Worm (Caenorhabditis elegans) whole organism, L1 larva: ENCODE data around the gene T24E12.10.

ENCODE experiments used
- egl-27 ChIP-seq, 2 experiments: fragments of 150-350 bp in 1 of 2; sonication (generic microtip); optimal IDR thresholded peaks; 3 replicates each; lab custom pipeline; 2017 to 2018; ENCODE audit warnings: missing biosample characterization in 2 of 2, missing genetic modification characterization in 2 of 2, missing genetic modification reagents in 2 of 2
- hlh-4 ChIP-seq: sonication (generic microtip); optimal IDR thresholded peaks from 2 replicates; lab custom pipeline; 2016; ENCODE audit warnings: mild to moderate bottlenecking, missing genetic modification characterization, missing compliant biosample characterization
- lin-39 ChIP-seq: fragments of 150-350 bp; optimal IDR thresholded peaks from 2 replicates; lab custom pipeline; 2014; ENCODE audit warnings: missing biosample characterization, missing genetic modification reagents, missing genetic modification characterization
- mep-1 ChIP-seq: fragments of 150-350 bp; optimal IDR thresholded peaks from 2 replicates; lab custom pipeline; 2014; ENCODE audit warnings: missing biosample characterization, missing genetic modification characterization
- nhr-12 ChIP-seq: sonication (generic microtip); optimal IDR thresholded peaks from 2 replicates; lab custom pipeline; 2017; ENCODE audit warnings: missing biosample characterization, missing genetic modification characterization
- nhr-71 ChIP-seq: sonication (generic microtip); optimal IDR thresholded peaks from 2 replicates; lab custom pipeline; 2016; ENCODE audit warnings: mild to moderate bottlenecking, missing genetic modification characterization, moderate library complexity, missing compliant biosample characterization
- rnt-1 ChIP-seq: sonication (generic microtip); optimal IDR thresholded peaks from 2 replicates; lab custom pipeline; 2016; ENCODE audit warnings: mild to moderate bottlenecking, missing genetic modification characterization, moderate library complexity, missing compliant biosample characterization
- snpc-4 ChIP-seq: fragments of 150-350 bp; optimal IDR thresholded peaks from 2 replicates; lab custom pipeline; 2014; ENCODE audit warnings: missing biosample characterization, missing genetic modification characterization
- sup-37 ChIP-seq: fragments of 200-800 bp; sonication (Bioruptor generic); optimal IDR thresholded peaks from 2 replicates; lab custom pipeline; 2018; ENCODE audit warnings: mild to moderate bottlenecking, missing genetic modification characterization, missing compliant biosample characterization
- tbx-2 ChIP-seq: sonication (generic microtip); optimal IDR thresholded peaks from 2 replicates; lab custom pipeline; 2016; ENCODE audit warnings: missing genetic modification characterization, missing compliant biosample characterization
- unc-86 ChIP-seq: sonication (generic microtip); optimal IDR thresholded peaks from 2 replicates; lab custom pipeline; 2016; ENCODE audit warnings: missing genetic modification characterization, missing compliant biosample characterization

DNA sequence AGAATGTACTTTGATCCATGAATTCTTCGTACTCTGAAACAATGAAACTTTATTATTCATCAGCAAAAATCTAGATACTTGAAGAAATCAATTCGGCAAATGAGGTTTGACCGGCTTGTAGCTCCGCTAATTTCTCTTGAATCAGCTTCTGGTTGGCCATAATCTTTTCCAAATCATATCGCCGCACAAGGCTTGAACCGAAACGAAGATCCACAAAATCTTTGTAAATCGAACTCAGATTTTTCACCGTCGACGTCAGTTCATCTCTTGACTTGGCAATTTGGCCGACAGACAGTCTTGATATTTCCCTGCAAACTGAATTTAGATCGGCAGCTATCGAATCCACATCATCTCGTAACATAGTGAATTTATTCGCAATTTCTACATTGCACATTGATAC, 32.5 kb upstream of the T24E12.10 start:
- TF ChIP-seq nhr-71 (tag; lab: Kevin White, UChicago): no peak
- no peak for TF ChIP-seq tbx-2 (tag; lab: Kevin White, UChicago)
- no peak for TF ChIP-seq egl-27 (tag; optimal IDR thresholded peaks at IDR 0.05; lab: Kevin White, UChicago)
- no peak for TF ChIP-seq hlh-4 (tag; lab: Kevin White, UChicago)
- TF ChIP-seq rnt-1: no peak
- TF ChIP-seq lin-39 (tag; lab: Kevin White, UChicago): no peak
- no peak for TF ChIP-seq nhr-12 (tag; lab: Kevin White, UChicago)
- TF ChIP-seq unc-86: no peak
- no peak for TF ChIP-seq mep-1 (tag; lab: Kevin White, UChicago)
- no peak for TF ChIP-seq sup-37
- no peak for TF ChIP-seq snpc-4 (tag; lab: Kevin White, UChicago)
